Fruit fly (Drosophila melanogaster): ENCODE results near the gene CG3078.

DNA sequence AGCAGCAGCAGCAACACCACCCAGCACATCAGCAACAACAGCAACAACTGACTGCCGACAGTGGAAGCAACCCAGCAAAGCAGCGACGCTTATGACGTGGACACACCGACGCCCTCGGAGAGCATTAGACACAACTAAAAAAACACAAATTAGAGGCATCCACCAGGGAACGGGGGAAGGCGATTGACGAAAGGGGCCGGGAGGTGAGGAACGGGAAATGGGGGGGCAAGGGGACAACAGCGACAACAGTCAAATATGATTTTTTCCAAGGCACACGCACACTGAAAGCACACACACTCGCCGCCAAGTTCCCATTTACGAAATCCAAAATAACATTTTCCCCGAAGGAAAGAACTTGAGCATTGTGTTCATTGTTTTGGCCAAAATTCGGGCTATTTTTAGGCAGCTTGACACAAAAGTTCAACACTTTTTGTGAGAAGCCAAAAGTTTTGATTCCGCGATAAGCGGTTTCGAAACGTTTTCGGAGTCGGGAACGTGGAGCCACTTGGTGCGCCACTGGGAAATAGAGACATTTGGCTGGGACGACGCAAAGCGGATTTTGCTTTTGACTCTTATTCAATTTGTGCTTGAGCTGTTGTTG is 50.9 kb downstream of the CG3078 start:
- TF ChIP-seq fru (GFP tag; optimal IDR thresholded peaks at IDR 0.05) = no peak
- no peak for TF ChIP-seq Hr78 (GFP tag; optimal IDR thresholded peaks at IDR 0.05)
- no peak for TF ChIP-seq psq (GFP tag; optimal IDR thresholded peaks at IDR 0.05)
- no peak for TF ChIP-seq N (GFP tag; optimal IDR thresholded peaks at IDR 0.05)
- no peak for TF ChIP-seq pan (optimal IDR thresholded peaks at IDR 0.05)
- TF ChIP-seq ey (GFP tag; optimal IDR thresholded peaks at IDR 0.05) = no peak

Measured in whole organism, wandering third instar larva.